Fruit fly (Drosophila melanogaster) whole organism, embryonic: ENCODE measurements around the gene CG1622.

Source experiments
- Ada2b ChIP-seq: fragments of 200-800 bp; sonication (Bioruptor generic); IDR thresholded peaks from 2 replicates; pipeline ENCODE4 v1.3.6; 2022; ENCODE audit warnings: missing biosample characterization, missing genetic modification characterization
- CG10366 ChIP-seq: fragments of 200-800 bp; sonication (Bioruptor generic); IDR thresholded peaks from 2 replicates; pipeline ENCODE4 v1.3.6; 2022; ENCODE audit warnings: missing biosample characterization, missing genetic modification characterization
- CG12659 ChIP-seq: fragments of 200-800 bp; sonication (Bioruptor generic); optimal IDR thresholded peaks from 3 replicates; lab custom pipeline; 2017; ENCODE audit warnings: mild to moderate bottlenecking, missing biosample characterization, missing genetic modification reagents, missing genetic modification characterization
- CG12769 ChIP-seq: fragments of 200-800 bp; sonication (Bioruptor generic); optimal IDR thresholded peaks from 2 replicates; lab custom pipeline; 2019; ENCODE audit warnings: missing biosample characterization, mild to moderate bottlenecking, missing genetic modification characterization, moderate library complexity
- CG13123 ChIP-seq: fragments of 200-800 bp; sonication (Bioruptor generic); optimal IDR thresholded peaks from 2 replicates; lab custom pipeline; 2016; ENCODE audit warnings: missing biosample characterization, missing genetic modification characterization
- CG16779 ChIP-seq: fragments of 200-800 bp; sonication (Bioruptor generic); IDR thresholded peaks from 2 replicates; pipeline ENCODE4 v1.3.6; 2022; ENCODE audit warnings: missing biosample characterization, missing genetic modification characterization
- CG17385 ChIP-seq: fragments of 200-800 bp; sonication (Bioruptor generic); optimal IDR thresholded peaks from 3 replicates; lab custom pipeline; 2018; ENCODE audit warnings: missing biosample characterization, mild to moderate bottlenecking, missing genetic modification characterization
- CG17612 ChIP-seq: fragments of 200-800 bp; sonication (Bioruptor generic); IDR thresholded peaks from 2 replicates; pipeline ENCODE4 v1.3.6; 2022; ENCODE audit warnings: missing biosample characterization, missing genetic modification characterization
- CG18764 ChIP-seq: fragments of 200-800 bp; sonication (Bioruptor generic); optimal IDR thresholded peaks from 3 replicates; lab custom pipeline; 2016; ENCODE audit warnings: missing biosample characterization, missing genetic modification characterization
- CG2116 ChIP-seq: fragments of 200-800 bp; sonication (Bioruptor generic); optimal IDR thresholded peaks from 3 replicates; lab custom pipeline; 2018; ENCODE audit warnings: missing biosample characterization, mild to moderate bottlenecking, missing genetic modification characterization
- CG3281 ChIP-seq: fragments of 200-800 bp; sonication (Bioruptor generic); optimal IDR thresholded peaks from 3 replicates; lab custom pipeline; 2017; ENCODE audit warnings: missing biosample characterization, mild to moderate bottlenecking, missing genetic modification characterization
- CG33213 ChIP-seq: fragments of 200-800 bp; sonication (Bioruptor generic); optimal IDR thresholded peaks from 3 replicates; lab custom pipeline; 2016; ENCODE audit warnings: missing biosample characterization, missing genetic modification characterization
- CG42726 ChIP-seq: fragments of 200-800 bp; sonication (Bioruptor generic); IDR thresholded peaks from 2 replicates; pipeline ENCODE4 v1.3.6; 2022; ENCODE audit warnings: missing biosample characterization, missing genetic modification characterization; ENCODE audit not compliant: partially characterized antibody
- CG4282 ChIP-seq: fragments of 200-800 bp; sonication (Bioruptor generic); optimal IDR thresholded peaks from 2 replicates; lab custom pipeline; 2016; ENCODE audit warnings: missing biosample characterization, missing genetic modification characterization
- CG4730 ChIP-seq: fragments of 200-800 bp; sonication (Bioruptor generic); IDR thresholded peaks from 2 replicates; pipeline ENCODE4 v1.3.6; 2022; ENCODE audit warnings: missing biosample characterization, missing genetic modification characterization
- CG6272 ChIP-seq: fragments of 200-800 bp; sonication (Bioruptor generic); IDR thresholded peaks from 2 replicates; pipeline ENCODE4 v1.3.6; 2022; ENCODE audit warnings: missing biosample characterization, missing genetic modification characterization
- CG7271 ChIP-seq: fragments of 200-800 bp; sonication (Bioruptor generic); optimal IDR thresholded peaks from 2 replicates; lab custom pipeline; 2018; ENCODE audit warnings: missing biosample characterization, mild to moderate bottlenecking, missing genetic modification characterization, moderate library complexity
- CTCF ChIP-seq: fragments of 200-800 bp; sonication (Bioruptor generic); optimal IDR thresholded peaks from 2 replicates; lab custom pipeline; 2017; ENCODE audit warnings: missing biosample characterization, mild to moderate bottlenecking, missing genetic modification characterization, moderate library complexity
- D ChIP-seq, 2 experiments: fragments of 200-800 bp in 1 of 2; fragments of >200 bp in 1 of 2; sonication (Bioruptor generic) in 1 of 2; optimal IDR thresholded peaks; 2 replicates in 1 of 2; 3 replicates in 1 of 2; lab custom pipeline; 2017; ENCODE audit warnings: mild to moderate bottlenecking in 1 of 2, missing biosample characterization in 1 of 2, missing genetic modification characterization in 1 of 2, missing genetic modification reagents in 1 of 2
- Doc2 ChIP-seq: fragments of 200-800 bp; sonication (Bioruptor generic); IDR thresholded peaks from 2 replicates; pipeline ENCODE4 v1.3.6; 2022; ENCODE audit warnings: missing biosample characterization, missing genetic modification characterization
- Drgx ChIP-seq: fragments of 200-800 bp; sonication (Bioruptor generic); IDR thresholded peaks from 2 replicates; pipeline ENCODE4 v1.3.6; 2022; ENCODE audit warnings: missing biosample characterization, missing genetic modification characterization
- Elba2 ChIP-seq: fragments of 200-800 bp; sonication (Bioruptor generic); optimal IDR thresholded peaks from 3 replicates; lab custom pipeline; 2016; ENCODE audit warnings: missing biosample characterization, missing genetic modification characterization
- Fer1 ChIP-seq: fragments of 200-800 bp; sonication (Bioruptor generic); optimal IDR thresholded peaks from 2 replicates; lab custom pipeline; 2017; ENCODE audit warnings: missing biosample characterization, mild to moderate bottlenecking, missing genetic modification characterization
- Hmx ChIP-seq: fragments of 200-800 bp; sonication (Bioruptor generic); optimal IDR thresholded peaks from 2 replicates; lab custom pipeline; 2016; ENCODE audit warnings: missing biosample characterization, missing genetic modification characterization
- NFAT ChIP-seq: fragments of 200-800 bp; sonication (Bioruptor generic); IDR thresholded peaks from 2 replicates; pipeline ENCODE4 v1.3.6; 2022; ENCODE audit warnings: missing biosample characterization, missing genetic modification characterization
- Ravus ChIP-seq: fragments of 200-800 bp; sonication (Bioruptor generic); IDR thresholded peaks from 2 replicates; pipeline ENCODE4 v1.3.6; 2022; ENCODE audit warnings: missing biosample characterization, missing genetic modification characterization
- Rx ChIP-seq: fragments of 200-800 bp; sonication (Bioruptor generic); IDR thresholded peaks from 2 replicates; pipeline ENCODE4 v1.3.6; 2022; ENCODE audit warnings: missing biosample characterization, missing genetic modification characterization
- Scr ChIP-seq: fragments of 200-800 bp; sonication (Bioruptor generic); IDR thresholded peaks from 2 replicates; pipeline ENCODE4 v1.3.6; 2022; ENCODE audit warnings: missing biosample characterization, missing genetic modification characterization; ENCODE audit not compliant: partially characterized antibody
- Six4 ChIP-seq: fragments of 200-800 bp; sonication (Bioruptor generic); optimal IDR thresholded peaks from 2 replicates; lab custom pipeline; 2016; ENCODE audit warnings: missing biosample characterization, missing genetic modification characterization
- Xbp1 ChIP-seq: fragments of 200-800 bp; sonication (Bioruptor generic); optimal IDR thresholded peaks from 3 replicates; lab custom pipeline; 2016; ENCODE audit warnings: missing biosample characterization, mild to moderate bottlenecking, missing genetic modification characterization
- YL-1 ChIP-seq: fragments of 200-800 bp; sonication (Bioruptor generic); optimal IDR thresholded peaks from 3 replicates; lab custom pipeline; 2017; ENCODE audit warnings: missing biosample characterization, mild to moderate bottlenecking, missing genetic modification characterization
- ac ChIP-seq: fragments of 200-800 bp; sonication (Bioruptor generic); optimal IDR thresholded peaks from 3 replicates; lab custom pipeline; 2017; ENCODE audit warnings: missing biosample characterization, mild to moderate bottlenecking, missing genetic modification characterization
- al ChIP-seq: fragments of 200-800 bp; sonication (Bioruptor generic); IDR thresholded peaks from 2 replicates; pipeline ENCODE4 v1.3.6; 2022; ENCODE audit warnings: missing biosample characterization, missing genetic modification characterization
- bab2 ChIP-seq: fragments of 200-800 bp; sonication (Bioruptor generic); optimal IDR thresholded peaks from 2 replicates; lab custom pipeline; 2016; ENCODE audit warnings: missing biosample characterization, missing genetic modification characterization
- da ChIP-seq: fragments of 200-800 bp; sonication (Bioruptor generic); optimal IDR thresholded peaks from 2 replicates; lab custom pipeline; 2016; ENCODE audit warnings: missing biosample characterization, missing genetic modification characterization
- fu2 ChIP-seq: fragments of 200-800 bp; sonication (Bioruptor generic); optimal IDR thresholded peaks from 2 replicates; lab custom pipeline; 2016; ENCODE audit warnings: missing biosample characterization, missing genetic modification characterization
- grn ChIP-seq: fragments of 200-800 bp; sonication (Bioruptor generic); optimal IDR thresholded peaks from 3 replicates; lab custom pipeline; 2017; ENCODE audit warnings: missing biosample characterization, missing genetic modification characterization
- klu ChIP-seq: fragments of 200-800 bp; sonication (Bioruptor generic); IDR thresholded peaks from 2 replicates; pipeline ENCODE4 v1.3.6; 2022; ENCODE audit warnings: missing biosample characterization, missing genetic modification characterization
- pan ChIP-seq, 4 experiments: fragments of >200 bp in 3 of 4; fragments of 200-800 bp in 1 of 4; sonication (Bioruptor generic) in 1 of 4; optimal IDR thresholded peaks in 3 of 4; IDR thresholded peaks in 1 of 4; 2 replicates each; pipeline versions ENCODE4 v1.3.6 to Lab custom; 2017 to 2022; ENCODE audit warnings: missing biosample characterization in 2 of 4, missing genetic modification characterization in 2 of 4, mixed read lengths in 1 of 4
- pum ChIP-seq: fragments of 200-800 bp; sonication (Bioruptor generic); optimal IDR thresholded peaks from 2 replicates; lab custom pipeline; 2016; ENCODE audit warnings: missing biosample characterization, missing genetic modification characterization
- ranshi ChIP-seq: fragments of 200-800 bp; sonication (Bioruptor generic); IDR thresholded peaks from 2 replicates; pipeline ENCODE4 v1.3.6; 2022; ENCODE audit warnings: missing biosample characterization, missing genetic modification characterization
- salm ChIP-seq: fragments of 200-800 bp; sonication (Bioruptor generic); optimal IDR thresholded peaks from 2 replicates; lab custom pipeline; 2018; ENCODE audit warnings: missing biosample characterization, mild to moderate bottlenecking, missing genetic modification characterization
- sc ChIP-seq, 3 experiments: fragments of >200 bp in 2 of 3; fragments of 200-800 bp in 1 of 3; sonication (Bioruptor generic) in 1 of 3; optimal IDR thresholded peaks; 2 replicates in 2 of 3; 3 replicates in 1 of 3; lab custom pipeline; 2017; ENCODE audit warnings: mild to moderate bottlenecking in 1 of 3, missing biosample characterization in 1 of 3, missing genetic modification characterization in 1 of 3, missing genetic modification reagents in 1 of 3
- scrt ChIP-seq: fragments of 200-800 bp; sonication (Bioruptor generic); optimal IDR thresholded peaks from 2 replicates; lab custom pipeline; 2018; ENCODE audit warnings: missing biosample characterization, mild to moderate bottlenecking, missing genetic modification characterization, moderate library complexity
- sens ChIP-seq: fragments of 200-800 bp; sonication (Bioruptor generic); peaks from one replicate; lab custom pipeline; 2016; ENCODE audit warnings: missing biosample characterization, missing genetic modification characterization
- stc ChIP-seq: fragments of 200-800 bp; sonication (Bioruptor generic); IDR thresholded peaks from 2 replicates; pipeline ENCODE4 v1.3.6; 2022; ENCODE audit warnings: missing biosample characterization, missing genetic modification characterization
- sug ChIP-seq: fragments of 200-800 bp; optimal IDR thresholded peaks from 2 replicates; lab custom pipeline; 2019; ENCODE audit warnings: missing biosample characterization, mild to moderate bottlenecking, missing genetic modification characterization, moderate library complexity
- vnd ChIP-seq: fragments of 200-800 bp; sonication (Bioruptor generic); IDR thresholded peaks from 3 replicates; pipeline ENCODE4 v1.3.6; 2022; ENCODE audit warnings: missing biosample characterization, missing genetic modification characterization; ENCODE audit not compliant: partially characterized antibody
- wor ChIP-seq: fragments of 200-800 bp; sonication (Bioruptor generic); IDR thresholded peaks from 2 replicates; pipeline ENCODE4 v1.3.6; 2022; ENCODE audit warnings: missing biosample characterization, missing genetic modification characterization
- zf30C ChIP-seq: fragments of 200-800 bp; sonication (Bioruptor generic); optimal IDR thresholded peaks from 3 replicates; lab custom pipeline; 2018; ENCODE audit warnings: missing biosample characterization, mild to moderate bottlenecking, missing genetic modification characterization
- zfh2 ChIP-seq: fragments of 200-800 bp; sonication (Bioruptor generic); optimal IDR thresholded peaks from 2 replicates; lab custom pipeline; 2016; ENCODE audit warnings: missing biosample characterization, missing genetic modification characterization

Gene CG1622

DNA sequence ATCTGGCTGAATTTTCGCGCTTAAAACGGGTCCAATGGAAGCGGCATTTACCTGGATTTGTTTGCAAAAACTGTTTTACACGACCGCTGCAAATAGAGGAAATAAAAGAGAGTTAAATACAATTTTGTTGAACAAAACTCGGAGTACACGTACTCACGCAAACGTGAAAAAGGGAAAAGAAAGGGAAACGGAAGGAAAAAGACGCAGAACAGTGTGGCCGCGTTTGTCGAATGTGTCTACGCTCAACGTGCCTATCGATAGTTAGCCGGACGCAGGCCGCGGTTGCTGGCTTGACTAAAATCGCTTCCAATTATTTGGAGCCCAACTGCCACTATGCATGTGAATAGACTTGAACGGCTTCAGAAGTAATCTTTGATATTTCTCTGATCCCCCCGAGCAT lies 40.6 kb downstream of the CG1622 start, which contains the start of gene RpS15Aa (continued):
- TF ChIP-seq scrt (peak; percentile 75), bab2 (peak; percentile 10), sens (GFP tag; lab: Kevin White, UChicago) (peak; percentile 93), CG7271 (tag; lab: Kevin White, UChicago) (peak; percentile 75), CG10366 (GFP tag; lab: Robert Waterston, UW) (peak; percentile 76), Six4 (peak; percentile 26), zfh2 (peak; percentile 66), ranshi (peak; percentile 81), ac (GFP tag; lab: Kevin White, UChicago) (peak; percentile 53), CG3281 (GFP tag; lab: Kevin White, UChicago) (peak; percentile 81), Scr (GFP tag; lab: Robert Waterston, UW) (peak; percentile 29), CG16779 (GFP tag; lab: Robert Waterston, UW) (0 out of 2 replicates have a peak, but pooled peaks have one; percentile 17), CG4730 (peak; percentile 53), sug (peak; percentile 59), klu (no peak), Ravus (GFP tag; lab: Robert Waterston, UW) (no peak; the same call in 1 of the 2 replicates), Hmx (GFP tag; lab: Kevin White, UChicago) (no peak), sc (optimal IDR thresholded peaks at IDR 0.05; lab: Kevin White, UChicago) (no peak), sc (GFP tag; optimal IDR thresholded peaks at IDR 0.05; lab: Kevin White, UChicago) (peak; percentile 22), CG42726 (GFP tag; lab: Robert Waterston, UW) (peak; percentile 77), Drgx (GFP tag; lab: Robert Waterston, UW) (peak; percentile 31; the same call in 1 of the 2 replicates), Xbp1 (GFP tag; lab: Kevin White, UChicago) (peak; percentile 74), Doc2 (GFP tag; lab: Robert Waterston, UW) (no peak), al (GFP tag; lab: Robert Waterston, UW) (peak; percentile 80), YL-1 (GFP tag; lab: Kevin White, UChicago) (peak; percentile 82), D (optimal IDR thresholded peaks at IDR 0.05; lab: Kevin White, UChicago) (no peak), D (GFP tag; optimal IDR thresholded peaks at IDR 0.05; lab: Kevin White, UChicago) (peak; percentile 48), pan (optimal IDR thresholded peaks at IDR 0.05; lab: Kevin White, UChicago) (no peak), pan (GFP tag; optimal IDR thresholded peaks at IDR 0.05 in 1 of 2, IDR thresholded peaks at IDR 0.05 in 1 of 2) (peak in 1 of 2 experiments; percentile 85), fu2 (GFP tag; lab: Kevin White, UChicago) (peak; percentile 44), CG33213 (GFP tag; lab: Kevin White, UChicago) (peak; percentile 90), NFAT (GFP tag; lab: Robert Waterston, UW) (peak; percentile 92), CG4282 (no peak), zf30C (GFP tag; lab: Kevin White, UChicago) (peak; percentile 15), CG17612 (GFP tag; lab: Robert Waterston, UW) (peak; percentile 60), CG6272 (peak; percentile 78), pum (GFP tag; lab: Kevin White, UChicago) (peak; percentile 38), CTCF (peak; percentile 61), CG12769 (tag; lab: Kevin White, UChicago) (peak; percentile 54), wor (GFP tag; lab: Robert Waterston, UW) (no peak), CG12659 (GFP tag; lab: Kevin White, UChicago) (peak; percentile 77), CG18764 (GFP tag; lab: Kevin White, UChicago) (peak; percentile 50), salm (tag; lab: Kevin White, UChicago) (peak; percentile 58), CG13123 (GFP tag; lab: Kevin White, UChicago) (peak; percentile 2), Ada2b (no peak), Elba2 (GFP tag; lab: Kevin White, UChicago) (no peak), stc (GFP tag; lab: Robert Waterston, UW) (peak; percentile 68), CG2116 (peak; percentile 62), vnd (GFP tag; lab: Robert Waterston, UW) (peak; percentile 32; the same call in 1 of the 3 replicates), Rx (GFP tag; lab: Robert Waterston, UW) (peak; percentile 78), CG17385 (GFP tag; lab: Kevin White, UChicago) (peak; percentile 80), grn (GFP tag; lab: Kevin White, UChicago) (peak; percentile 34), da (peak; percentile 36), Fer1 (GFP tag; lab: Kevin White, UChicago) (peak; percentile 83)
